Fruit fly (Drosophila melanogaster) whole organism, prepupa: Measurements from ENCODE around the gene CG33791.

Experiments
- Blimp-1 ChIP-seq: fragments of 200-800 bp; sonication (Bioruptor generic); optimal IDR thresholded peaks from 3 replicates; lab custom pipeline; 2017; ENCODE audit warnings: missing biosample characterization, missing genetic modification characterization, mild to moderate bottlenecking, moderate library complexity, missing genetic modification reagents
- CG10631 ChIP-seq: fragments of 200-800 bp; sonication (Bioruptor generic); optimal IDR thresholded peaks from 2 replicates; lab custom pipeline; 2016; ENCODE audit warnings: missing biosample characterization, missing genetic modification characterization
- CG10669 ChIP-seq: fragments of 200-800 bp; sonication (Bioruptor generic); optimal IDR thresholded peaks from 3 replicates; lab custom pipeline; 2018; ENCODE audit warnings: missing biosample characterization, mild to moderate bottlenecking, missing genetic modification characterization, moderate library complexity
- CG11294 ChIP-seq: fragments of 200-800 bp; sonication (Bioruptor generic); IDR thresholded peaks from 2 replicates; pipeline ENCODE4 v1.3.6; 2022; ENCODE audit warnings: missing biosample characterization, missing genetic modification characterization
- CG15336 ChIP-seq: fragments of 200-800 bp; sonication (Bioruptor generic); IDR thresholded peaks from 2 replicates; pipeline ENCODE4 v1.3.6; 2022; ENCODE audit warnings: missing biosample characterization, missing genetic modification characterization
- CG1621 ChIP-seq: fragments of 200-800 bp; sonication (Bioruptor generic); optimal IDR thresholded peaks from 3 replicates; lab custom pipeline; 2018; ENCODE audit warnings: missing biosample characterization, mild to moderate bottlenecking, missing genetic modification characterization
- CG16779 ChIP-seq: fragments of 200-800 bp; sonication (Bioruptor generic); optimal IDR thresholded peaks from 3 replicates; lab custom pipeline; 2017; ENCODE audit warnings: missing biosample characterization, mild to moderate bottlenecking, missing genetic modification characterization
- CG3032 ChIP-seq: fragments of 200-800 bp; optimal IDR thresholded peaks from 2 replicates; lab custom pipeline; 2019; ENCODE audit warnings: missing biosample characterization, mild to moderate bottlenecking, missing genetic modification characterization, moderate library complexity
- CG31627 ChIP-seq: fragments of 200-800 bp; sonication (Bioruptor generic); optimal IDR thresholded peaks from 3 replicates; lab custom pipeline; 2016; ENCODE audit warnings: missing biosample characterization, missing genetic modification characterization
- CG32006 ChIP-seq: fragments of 200-800 bp; sonication (Bioruptor generic); optimal IDR thresholded peaks from 3 replicates; lab custom pipeline; 2017; ENCODE audit warnings: missing biosample characterization, mild to moderate bottlenecking, missing genetic modification characterization
- CG3919 ChIP-seq: fragments of 200-800 bp; sonication (Bioruptor generic); optimal IDR thresholded peaks from 3 replicates; lab custom pipeline; 2016; ENCODE audit warnings: missing biosample characterization, missing genetic modification characterization
- CG4318 ChIP-seq: fragments of 200-800 bp; sonication (Bioruptor generic); optimal IDR thresholded peaks from 3 replicates; lab custom pipeline; 2017; ENCODE audit warnings: missing biosample characterization, mild to moderate bottlenecking, missing genetic modification characterization
- CG6792 ChIP-seq: fragments of 200-800 bp; sonication (Bioruptor generic); optimal IDR thresholded peaks from 3 replicates; lab custom pipeline; 2016; ENCODE audit warnings: missing biosample characterization, missing genetic modification characterization
- CG6854 ChIP-seq: fragments of 200-800 bp; sonication (Bioruptor generic); optimal IDR thresholded peaks from 2 replicates; lab custom pipeline; 2017; ENCODE audit warnings: missing biosample characterization, mild to moderate bottlenecking, missing genetic modification characterization
- CG7368 ChIP-seq: fragments of 200-800 bp; sonication (Bioruptor generic); optimal IDR thresholded peaks from 3 replicates; lab custom pipeline; 2016; ENCODE audit warnings: missing biosample characterization, missing genetic modification characterization
- CG8632 ChIP-seq: fragments of 200-800 bp; sonication (Bioruptor generic); optimal IDR thresholded peaks from 3 replicates; lab custom pipeline; 2016; ENCODE audit warnings: missing biosample characterization, missing genetic modification characterization
- Eip75B ChIP-seq: fragments of 200-800 bp; sonication (Bioruptor generic); optimal IDR thresholded peaks from 3 replicates; lab custom pipeline; 2016; ENCODE audit warnings: missing biosample characterization, missing genetic modification characterization
- Eip78C ChIP-seq: fragments of 200-800 bp; sonication (Bioruptor generic); peaks from one replicate; lab custom pipeline; 2016; ENCODE audit warnings: missing biosample characterization, missing genetic modification characterization
- Eip93F ChIP-seq: fragments of 200-800 bp; sonication (Bioruptor generic); optimal IDR thresholded peaks from 2 replicates; lab custom pipeline; 2016; ENCODE audit warnings: missing biosample characterization, mild to moderate bottlenecking, missing genetic modification characterization
- Ets21C ChIP-seq: fragments of 200-800 bp; sonication (Bioruptor generic); optimal IDR thresholded peaks from 3 replicates; lab custom pipeline; 2016; ENCODE audit warnings: missing biosample characterization, missing genetic modification characterization
- Ets96B ChIP-seq: fragments of 200-800 bp; optimal IDR thresholded peaks from 2 replicates; lab custom pipeline; 2019; ENCODE audit warnings: missing biosample characterization, mild to moderate bottlenecking, missing genetic modification characterization, moderate library complexity
- Gug ChIP-seq: fragments of 200-800 bp; sonication (Bioruptor generic); IDR thresholded peaks from 2 replicates; pipeline ENCODE4 v1.3.6; 2022; ENCODE audit warnings: missing biosample characterization, missing genetic modification characterization
- Hr38 ChIP-seq: sonication (Bioruptor generic); optimal IDR thresholded peaks from 2 replicates; lab custom pipeline; 2016; ENCODE audit warnings: missing biosample characterization, missing genetic modification characterization
- Hr39 ChIP-seq: fragments of 200-800 bp; sonication (Bioruptor generic); optimal IDR thresholded peaks from 2 replicates; lab custom pipeline; 2016; ENCODE audit warnings: missing biosample characterization, missing genetic modification characterization
- Hr4 ChIP-seq: fragments of 200-800 bp; sonication (Bioruptor generic); optimal IDR thresholded peaks from 3 replicates; lab custom pipeline; 2016; ENCODE audit warnings: missing biosample characterization, missing genetic modification characterization
- Met ChIP-seq: fragments of 200-800 bp; sonication (Bioruptor generic); optimal IDR thresholded peaks from 3 replicates; lab custom pipeline; 2016; ENCODE audit warnings: missing biosample characterization, missing genetic modification characterization
- OdsH ChIP-seq: fragments of 200-800 bp; sonication (Bioruptor generic); optimal IDR thresholded peaks from 3 replicates; lab custom pipeline; 2016; ENCODE audit warnings: missing biosample characterization, missing genetic modification characterization
- Sox102F ChIP-seq: fragments of 200-800 bp; sonication (Bioruptor generic); optimal IDR thresholded peaks from 2 replicates; lab custom pipeline; 2016; ENCODE audit warnings: missing biosample characterization, mild to moderate bottlenecking, missing genetic modification characterization
- Sox14 ChIP-seq: fragments of 200-800 bp; sonication (Bioruptor generic); optimal IDR thresholded peaks from 3 replicates; lab custom pipeline; 2016; ENCODE audit warnings: missing biosample characterization, missing genetic modification characterization
- Sox15 ChIP-seq: fragments of 200-800 bp; sonication (Bioruptor generic); optimal IDR thresholded peaks from 3 replicates; lab custom pipeline; 2016; ENCODE audit warnings: missing biosample characterization, missing genetic modification characterization
- achi ChIP-seq: fragments of 200-800 bp; sonication (Bioruptor generic); optimal IDR thresholded peaks from 3 replicates; lab custom pipeline; 2016; ENCODE audit warnings: missing biosample characterization, missing genetic modification characterization
- acj6 ChIP-seq: fragments of 200-800 bp; sonication (Bioruptor generic); optimal IDR thresholded peaks from 3 replicates; lab custom pipeline; 2016; ENCODE audit warnings: missing biosample characterization, missing genetic modification characterization
- cyc ChIP-seq: fragments of 200-800 bp; sonication (Bioruptor generic); optimal IDR thresholded peaks from 3 replicates; lab custom pipeline; 2016; ENCODE audit warnings: missing biosample characterization, missing genetic modification characterization
- dac ChIP-seq: fragments of 200-800 bp; sonication (Bioruptor generic); optimal IDR thresholded peaks from 2 replicates; lab custom pipeline; 2017; ENCODE audit warnings: missing biosample characterization, mild to moderate bottlenecking, missing genetic modification characterization
- dsx ChIP-seq: fragments of 200-800 bp; optimal IDR thresholded peaks from 3 replicates; lab custom pipeline; 2019; ENCODE audit warnings: missing biosample characterization, mild to moderate bottlenecking, missing genetic modification characterization, moderate library complexity; ENCODE audit not compliant: poor library complexity, severe bottlenecking
- esn ChIP-seq: fragments of 200-800 bp; sonication (Bioruptor generic); optimal IDR thresholded peaks from 2 replicates; lab custom pipeline; 2016; ENCODE audit warnings: missing biosample characterization, mild to moderate bottlenecking, missing genetic modification characterization, moderate library complexity
- fd59A ChIP-seq: fragments of 200-800 bp; sonication (Bioruptor generic); optimal IDR thresholded peaks from 2 replicates; lab custom pipeline; 2017; ENCODE audit warnings: missing biosample characterization, mild to moderate bottlenecking, missing genetic modification characterization, missing genetic modification reagents
- fkh ChIP-seq: fragments of 200-800 bp; sonication (Bioruptor generic); optimal IDR thresholded peaks from 3 replicates; lab custom pipeline; 2017; ENCODE audit warnings: missing biosample characterization, mild to moderate bottlenecking, missing genetic modification characterization, moderate library complexity
- lz ChIP-seq: fragments of 200-800 bp; sonication (Bioruptor generic); optimal IDR thresholded peaks from 3 replicates; lab custom pipeline; 2016; ENCODE audit warnings: missing biosample characterization, missing genetic modification characterization
- salr ChIP-seq, 2 experiments: fragments of 200-800 bp; sonication (Bioruptor generic); optimal IDR thresholded peaks; 3 replicates each; lab custom pipeline; 2016 to 2018; ENCODE audit warnings: missing biosample characterization in 2 of 2, missing genetic modification characterization in 2 of 2, mild to moderate bottlenecking in 1 of 2
- spab ChIP-seq: fragments of 200-800 bp; sonication (Bioruptor generic); optimal IDR thresholded peaks from 2 replicates; lab custom pipeline; 2017; ENCODE audit warnings: missing biosample characterization, mild to moderate bottlenecking, missing genetic modification characterization, missing genetic modification reagents
- ss ChIP-seq, 2 experiments: fragments of 200-800 bp; sonication (Bioruptor generic); optimal IDR thresholded peaks; 2 replicates in 1 of 2; 3 replicates in 1 of 2; lab custom pipeline; 2017 to 2018; ENCODE audit warnings: mild to moderate bottlenecking in 2 of 2, missing biosample characterization in 2 of 2, missing genetic modification characterization in 2 of 2, moderate library complexity in 1 of 2
- svp ChIP-seq: fragments of 200-800 bp; sonication (Bioruptor generic); peaks from one replicate; lab custom pipeline; 2016; ENCODE audit warnings: missing biosample characterization, missing genetic modification characterization
- topi ChIP-seq: fragments of 200-800 bp; sonication (Bioruptor generic); optimal IDR thresholded peaks from 3 replicates; lab custom pipeline; 2016; ENCODE audit warnings: missing biosample characterization, missing genetic modification characterization
- vri ChIP-seq: fragments of 200-800 bp; sonication (Bioruptor generic); optimal IDR thresholded peaks from 3 replicates; lab custom pipeline; 2016; ENCODE audit warnings: missing biosample characterization, mild to moderate bottlenecking, missing genetic modification characterization

The CG33791 gene

dm6 chr3L:1568225-1569161 is 34.3 kb upstream of the CG33791 start, which contains the start of gene CG7879 (continued):
- TF ChIP-seq ss (GFP tag; optimal IDR thresholded peaks at IDR 0.05; lab: Kevin White, UChicago) = peak; percentile 10 to 20
- TF ChIP-seq Hr39 (GFP tag; lab: Kevin White, UChicago) = no peak
- no peak for TF ChIP-seq Met (GFP tag; lab: Kevin White, UChicago)
- TF ChIP-seq vri (GFP tag; lab: Kevin White, UChicago) = peak; percentile 52
- TF ChIP-seq CG6792 = no peak
- no peak for TF ChIP-seq CG4318 (GFP tag; lab: Kevin White, UChicago)
- TF ChIP-seq Blimp-1 (GFP tag; lab: Kevin White, UChicago) = no peak
- peak; percentile 18 for TF ChIP-seq CG3032 (tag; lab: Kevin White, UChicago)
- TF ChIP-seq CG1621 (tag; lab: Kevin White, UChicago) = no peak
- TF ChIP-seq achi (GFP tag; lab: Kevin White, UChicago) = no peak
- peak; percentile 50 for TF ChIP-seq CG10631
- no peak for TF ChIP-seq Hr38 (GFP tag; lab: Kevin White, UChicago)
- TF ChIP-seq salr (GFP tag; optimal IDR thresholded peaks at IDR 0.05; lab: Kevin White, UChicago) = no peak
- no peak for TF ChIP-seq CG7368 (GFP tag; lab: Kevin White, UChicago)
- peak; percentile 63 for TF ChIP-seq CG6854 (GFP tag; lab: Kevin White, UChicago)
- no peak for TF ChIP-seq CG8632 (GFP tag; lab: Kevin White, UChicago)
- TF ChIP-seq svp (GFP tag; lab: Kevin White, UChicago) = peak; percentile 57
- TF ChIP-seq fd59A (GFP tag; lab: Kevin White, UChicago) = no peak
- peak; percentile 50 for TF ChIP-seq CG16779 (tag; lab: Kevin White, UChicago)
- no peak for TF ChIP-seq Ets21C (GFP tag; lab: Kevin White, UChicago)
- TF ChIP-seq Sox15 = peak; percentile 11
- TF ChIP-seq Gug (GFP tag; lab: Robert Waterston, UW) = no peak
- TF ChIP-seq Eip93F (GFP tag; lab: Kevin White, UChicago) = no peak
- peak; percentile 19 for TF ChIP-seq lz
- peak; percentile 73 for TF ChIP-seq Eip78C (GFP tag; lab: Kevin White, UChicago)
- no peak for TF ChIP-seq fkh (GFP tag; lab: Kevin White, UChicago)
- no peak for TF ChIP-seq CG11294
- peak; percentile 31 for TF ChIP-seq CG31627 (GFP tag; lab: Kevin White, UChicago)
- TF ChIP-seq esn (GFP tag; lab: Kevin White, UChicago) = peak; percentile 43
- no peak for TF ChIP-seq topi (GFP tag; lab: Kevin White, UChicago)
- no peak for TF ChIP-seq spab (GFP tag; lab: Kevin White, UChicago)
- peak; percentile 20; the same call in 1 of the 2 replicates for TF ChIP-seq CG15336 (GFP tag; lab: Robert Waterston, UW)
- TF ChIP-seq CG10669 = no peak
- TF ChIP-seq Eip75B (GFP tag; lab: Kevin White, UChicago) = no peak
- no peak for TF ChIP-seq CG32006 (GFP tag; lab: Kevin White, UChicago)
- no peak for TF ChIP-seq acj6 (GFP tag; lab: Kevin White, UChicago)
- no peak for TF ChIP-seq dac

dm6 chr3L:1569162-1569965 is 33.4 kb upstream of the CG33791 start, which contains the start of gene Tmep:
Gene Tmep (plus strand): TSS chr3L:1569181.
- TF ChIP-seq Eip93F (GFP tag; lab: Kevin White, UChicago) (peak; percentile 10), Eip75B (GFP tag; lab: Kevin White, UChicago) (no peak), salr (GFP tag; optimal IDR thresholded peaks at IDR 0.05; lab: Kevin White, UChicago) (no peak), Sox102F (peak; percentile 28), vri (GFP tag; lab: Kevin White, UChicago) (peak; percentile 66), lz (no peak), Sox14 (GFP tag; lab: Kevin White, UChicago) (no peak), CG4318 (GFP tag; lab: Kevin White, UChicago) (no peak), CG6792 (no peak), Hr4 (GFP tag; lab: Kevin White, UChicago) (no peak), fd59A (GFP tag; lab: Kevin White, UChicago) (no peak), OdsH (GFP tag; lab: Kevin White, UChicago) (no peak), dac (no peak), CG7368 (GFP tag; lab: Kevin White, UChicago) (no peak), CG3919 (GFP tag; lab: Kevin White, UChicago) (peak; percentile 15), ss (GFP tag; optimal IDR thresholded peaks at IDR 0.05; lab: Kevin White, UChicago) (peak in 1 of 2 experiments; percentile 22), dsx (no peak), esn (GFP tag; lab: Kevin White, UChicago) (no peak), CG11294 (no peak), cyc (GFP tag; lab: Kevin White, UChicago) (no peak), Ets96B (tag; lab: Kevin White, UChicago) (no peak)
